In the genomic region with DNA sequence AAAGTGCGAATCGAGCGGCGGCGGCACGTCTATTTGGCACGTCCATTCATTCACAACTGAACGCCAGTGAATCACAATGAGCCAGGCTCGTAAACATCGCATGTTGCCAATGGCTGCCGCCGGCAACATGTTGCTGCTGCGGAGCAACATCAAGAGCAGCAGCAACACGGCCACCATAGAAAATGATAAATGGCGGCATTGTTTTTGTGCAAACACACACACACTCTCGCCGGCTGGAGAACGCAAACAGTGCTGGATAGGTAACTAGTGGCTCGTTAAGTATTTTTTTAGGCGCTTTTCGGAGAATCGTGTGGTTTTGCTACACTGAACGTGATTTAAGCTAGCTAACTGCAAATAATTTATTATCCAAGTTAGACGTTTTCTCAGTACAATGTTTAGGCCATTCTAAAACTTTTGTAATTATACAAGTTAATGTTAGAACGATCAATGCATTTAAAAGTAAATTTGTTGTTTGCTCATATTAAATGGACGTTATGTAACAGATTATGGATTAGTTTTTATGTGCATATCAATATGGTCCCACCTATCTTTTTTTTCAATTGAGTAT, we compare ENCODE assay signal across 1 fruit fly cellular context.
TF ChIP-seq lines count a peak whose summit lies in the region.

No protein-coding gene starts in this region.

TF ChIP-seq in whole organism, embryonic, 481 proteins besides CTCF, POLR2A, EP300 and RAD21 (continued from another document and continues in another):
- no peak for TF ChIP-seq kay (GFP tag; optimal IDR thresholded peaks at IDR 0.05; lab: Kevin White, UChicago)
- TF ChIP-seq BtbVII (GFP tag; optimal IDR thresholded peaks at IDR 0.05; lab: Kevin White, UChicago) = no peak
- no peak for TF ChIP-seq CG14050 (GFP tag; IDR thresholded peaks at IDR 0.05; lab: Robert Waterston, UW)
- no peak for TF ChIP-seq tgo (GFP tag; IDR thresholded peaks at IDR 0.05; lab: Robert Waterston, UW)
- TF ChIP-seq CG5953 (GFP tag; IDR thresholded peaks at IDR 0.05; lab: Robert Waterston, UW) = no peak
- no peak for TF ChIP-seq h (optimal IDR thresholded peaks at IDR 0.05; lab: Kevin White, UChicago)
- peak; percentile 89 for TF ChIP-seq CG2199 (GFP tag; IDR thresholded peaks at IDR 0.05; lab: Robert Waterston, UW)
- peak; percentile 32 for TF ChIP-seq CG30403 (GFP tag; optimal IDR thresholded peaks at IDR 0.05; lab: Kevin White, UChicago)
- no peak for TF ChIP-seq ewg (GFP tag; optimal IDR thresholded peaks at IDR 0.05; lab: Kevin White, UChicago)
- TF ChIP-seq CG32772 (GFP tag; IDR thresholded peaks at IDR 0.05; lab: Robert Waterston, UW) = 0 out of 2 replicates have a peak, but pooled peaks have one; percentile 32
- no peak for TF ChIP-seq shn (GFP tag; optimal IDR thresholded peaks at IDR 0.05; lab: Kevin White, UChicago)
- TF ChIP-seq repo (GFP tag; optimal IDR thresholded peaks at IDR 0.05; lab: Kevin White, UChicago) = no peak
- TF ChIP-seq CG17361 (GFP tag; IDR thresholded peaks at IDR 0.05; lab: Robert Waterston, UW) = peak; percentile 71; the same call in 2 of the 3 replicates
- TF ChIP-seq bbx (GFP tag; IDR thresholded peaks at IDR 0.05; lab: Robert Waterston, UW; ENCODE audit: partially characterized antibody) = no peak
- peak; percentile 33 for TF ChIP-seq CG7839 (tag; optimal IDR thresholded peaks at IDR 0.05; lab: Kevin White, UChicago)
- peak; percentile 28 for TF ChIP-seq kni (GFP tag; optimal IDR thresholded peaks at IDR 0.05; lab: Kevin White, UChicago)
- TF ChIP-seq Hmr (GFP tag; optimal IDR thresholded peaks at IDR 0.05; lab: Kevin White, UChicago) = no peak
- TF ChIP-seq CG14441 (GFP tag; IDR thresholded peaks at IDR 0.05; lab: Robert Waterston, UW) = 0 out of 2 replicates have a peak, but pooled peaks have one; percentile 28
- TF ChIP-seq CG8765 (GFP tag; IDR thresholded peaks at IDR 0.05; lab: Robert Waterston, UW) = no peak
- TF ChIP-seq chif (GFP tag; optimal IDR thresholded peaks at IDR 0.05; lab: Kevin White, UChicago) = no peak
- no peak for TF ChIP-seq CG1024 (GFP tag; IDR thresholded peaks at IDR 0.05; lab: Robert Waterston, UW)
- no peak for TF ChIP-seq CG1603 (tag; optimal IDR thresholded peaks at IDR 0.05; lab: Kevin White, UChicago)
- peak; percentile 26 for TF ChIP-seq unpg (GFP tag; optimal IDR thresholded peaks at IDR 0.05; lab: Kevin White, UChicago)
- TF ChIP-seq cad (GFP tag; optimal IDR thresholded peaks at IDR 0.05; lab: Kevin White, UChicago) = no peak
- no peak for TF ChIP-seq Rx (GFP tag; IDR thresholded peaks at IDR 0.05; lab: Robert Waterston, UW)
- TF ChIP-seq mam (GFP tag; optimal IDR thresholded peaks at IDR 0.05; lab: Kevin White, UChicago) = peak; percentile 6
- TF ChIP-seq mirr (GFP tag; optimal IDR thresholded peaks at IDR 0.05; lab: Kevin White, UChicago) = no peak
- no peak for TF ChIP-seq zen (tag; optimal IDR thresholded peaks at IDR 0.05; lab: Kevin White, UChicago)
- TF ChIP-seq schlank (tag; optimal IDR thresholded peaks at IDR 0.05; lab: Kevin White, UChicago) = no peak
- TF ChIP-seq CG6791 (GFP tag; IDR thresholded peaks at IDR 0.05; lab: Robert Waterston, UW; ENCODE audit: partially characterized antibody) = no peak
- TF ChIP-seq unc-4 (GFP tag; IDR thresholded peaks at IDR 0.05; lab: Robert Waterston, UW; ENCODE audit: partially characterized antibody) = no peak
- peak; percentile 3 to 78 for TF ChIP-seq Pdp1 (GFP tag; optimal IDR thresholded peaks at IDR 0.05; lab: Kevin White, UChicago)
- TF ChIP-seq Hey (tag; optimal IDR thresholded peaks at IDR 0.05; lab: Kevin White, UChicago) = no peak
- TF ChIP-seq CG12391 (tag; optimal IDR thresholded peaks at IDR 0.05; lab: Kevin White, UChicago) = peak; percentile 34
- peak; percentile 20 for TF ChIP-seq Xbp1 (GFP tag; optimal IDR thresholded peaks at IDR 0.05; lab: Kevin White, UChicago)
- TF ChIP-seq Sry-δ (GFP tag; optimal IDR thresholded peaks at IDR 0.05; lab: Kevin White, UChicago) = no peak
- no peak for TF ChIP-seq D19A (tag; optimal IDR thresholded peaks at IDR 0.05; lab: Kevin White, UChicago)
- TF ChIP-seq CG34224 (GFP tag; IDR thresholded peaks at IDR 0.05; lab: Robert Waterston, UW; ENCODE audit: partially characterized antibody) = no peak
- no peak for TF ChIP-seq CG8359 (GFP tag; optimal IDR thresholded peaks at IDR 0.05; lab: Kevin White, UChicago; ENCODE audit: borderline replicate concordance)
- TF ChIP-seq CG13424 (tag; optimal IDR thresholded peaks at IDR 0.05; lab: Kevin White, UChicago) = no peak
- TF ChIP-seq oc (tag; optimal IDR thresholded peaks at IDR 0.05; lab: Kevin White, UChicago) = no peak
- TF ChIP-seq GATAe (GFP tag; conservative IDR thresholded peaks at IDR 0.05; lab: Robert Waterston, UW) = no peak
- TF ChIP-seq Mad (GFP tag; optimal IDR thresholded peaks at IDR 0.05; lab: Kevin White, UChicago) = no peak
- TF ChIP-seq chm (GFP tag; IDR thresholded peaks at IDR 0.05; lab: Robert Waterston, UW) = no peak
- peak; percentile 15 for TF ChIP-seq Antp (GFP tag; optimal IDR thresholded peaks at IDR 0.05; lab: Kevin White, UChicago)
- no peak for TF ChIP-seq jing (GFP tag; optimal IDR thresholded peaks at IDR 0.05; lab: Kevin White, UChicago)
- no peak for TF ChIP-seq gcm (GFP tag; optimal IDR thresholded peaks at IDR 0.05; lab: Kevin White, UChicago)
- TF ChIP-seq CG2712 (tag; optimal IDR thresholded peaks at IDR 0.05; lab: Kevin White, UChicago) = peak; percentile 85
- peak; percentile 5 for TF ChIP-seq CG16815 (GFP tag; optimal IDR thresholded peaks at IDR 0.05; lab: Kevin White, UChicago)
- no peak for TF ChIP-seq CG13894 (tag; optimal IDR thresholded peaks at IDR 0.05; lab: Kevin White, UChicago)
- no peak for TF ChIP-seq eve (GFP tag; optimal IDR thresholded peaks at IDR 0.05; lab: Kevin White, UChicago)
- no peak for TF ChIP-seq CG10147 (GFP tag; optimal IDR thresholded peaks at IDR 0.05; lab: Kevin White, UChicago)
- peak; percentile 26; the same call in 1 of the 2 replicates for TF ChIP-seq vvl (GFP tag; IDR thresholded peaks at IDR 0.05; lab: Robert Waterston, UW)
- TF ChIP-seq CG31365 (tag; optimal IDR thresholded peaks at IDR 0.05; lab: Kevin White, UChicago) = no peak
- peak; percentile 17 for TF ChIP-seq D (optimal IDR thresholded peaks at IDR 0.05; lab: Kevin White, UChicago)
- no peak for TF ChIP-seq D (GFP tag; optimal IDR thresholded peaks at IDR 0.05; lab: Kevin White, UChicago)
- no peak for TF ChIP-seq trh (GFP tag; optimal IDR thresholded peaks at IDR 0.05; lab: Kevin White, UChicago)
- peak; percentile 11 for TF ChIP-seq grau (tag; optimal IDR thresholded peaks at IDR 0.05; lab: Kevin White, UChicago)
- no peak for TF ChIP-seq Gug (GFP tag; IDR thresholded peaks at IDR 0.05; lab: Robert Waterston, UW)
- no peak for TF ChIP-seq CG1792 (GFP tag; optimal IDR thresholded peaks at IDR 0.05; lab: Kevin White, UChicago)
- no peak for TF ChIP-seq TFAM (GFP tag; optimal IDR thresholded peaks at IDR 0.05; lab: Kevin White, UChicago)
- TF ChIP-seq ssp (GFP tag; IDR thresholded peaks at IDR 0.05; lab: Robert Waterston, UW) = no peak
- TF ChIP-seq Ets65A (GFP tag; lab: Kevin White, UChicago) = peak; percentile 90
- no peak for TF ChIP-seq Dp (GFP tag; optimal IDR thresholded peaks at IDR 0.05; lab: Kevin White, UChicago)
- TF ChIP-seq Hsf (GFP tag; optimal IDR thresholded peaks at IDR 0.05; lab: Kevin White, UChicago) = no peak
- TF ChIP-seq dpn (GFP tag; optimal IDR thresholded peaks at IDR 0.05; lab: Kevin White, UChicago) = no peak
- TF ChIP-seq insv (GFP tag; optimal IDR thresholded peaks at IDR 0.05; lab: Kevin White, UChicago) = no peak
- TF ChIP-seq CG6765 (GFP tag; optimal IDR thresholded peaks at IDR 0.05; lab: Kevin White, UChicago) = no peak
- no peak for TF ChIP-seq fd96Cb (tag; optimal IDR thresholded peaks at IDR 0.05; lab: Kevin White, UChicago)
- TF ChIP-seq CG7963 (GFP tag; IDR thresholded peaks at IDR 0.05; lab: Robert Waterston, UW; ENCODE audit: partially characterized antibody) = no peak
- TF ChIP-seq CG10209 (GFP tag; optimal IDR thresholded peaks at IDR 0.05; lab: Kevin White, UChicago) = peak; percentile 15
- peak; percentile 51; the same call in 1 of the 3 replicates for TF ChIP-seq zfh1 (GFP tag; IDR thresholded peaks at IDR 0.05; lab: Robert Waterston, UW)
- no peak for TF ChIP-seq H2.0 (GFP tag; IDR thresholded peaks at IDR 0.05; lab: Robert Waterston, UW)
- TF ChIP-seq vnd (GFP tag; IDR thresholded peaks at IDR 0.05; lab: Robert Waterston, UW; ENCODE audit: partially characterized antibody) = no peak
- TF ChIP-seq ato (GFP tag; IDR thresholded peaks at IDR 0.05; lab: Robert Waterston, UW; ENCODE audit: partially characterized antibody) = no peak
- no peak for TF ChIP-seq HLH4C (GFP tag; IDR thresholded peaks at IDR 0.05; lab: Robert Waterston, UW; ENCODE audit: partially characterized antibody)
- TF ChIP-seq gem (tag; optimal IDR thresholded peaks at IDR 0.05; lab: Kevin White, UChicago) = peak; percentile 37
- no peak for TF ChIP-seq Gsc (GFP tag; IDR thresholded peaks at IDR 0.05; lab: Robert Waterston, UW)
- no peak for TF ChIP-seq CG2202 (tag; optimal IDR thresholded peaks at IDR 0.05; lab: Kevin White, UChicago)
- TF ChIP-seq CG4617 (GFP tag; optimal IDR thresholded peaks at IDR 0.05; lab: Kevin White, UChicago; ENCODE audit: borderline replicate concordance) = no peak
- no peak for TF ChIP-seq ap (GFP tag; IDR thresholded peaks at IDR 0.05; lab: Robert Waterston, UW)
- no peak for TF ChIP-seq usp (GFP tag; optimal IDR thresholded peaks at IDR 0.05; lab: Kevin White, UChicago)
- TF ChIP-seq pb (GFP tag; optimal IDR thresholded peaks at IDR 0.05; lab: Kevin White, UChicago) = no peak
- no peak for TF ChIP-seq CG15073 (GFP tag; optimal IDR thresholded peaks at IDR 0.05; lab: Kevin White, UChicago)
- no peak for TF ChIP-seq CG9876 (GFP tag; optimal IDR thresholded peaks at IDR 0.05; lab: Kevin White, UChicago)
- no peak for TF ChIP-seq Usf (GFP tag; optimal IDR thresholded peaks at IDR 0.05; lab: Kevin White, UChicago)
- peak; percentile 94 for TF ChIP-seq CG11696 (GFP tag; IDR thresholded peaks at IDR 0.05; lab: Robert Waterston, UW)
- TF ChIP-seq CG4282 (GFP tag; optimal IDR thresholded peaks at IDR 0.05; lab: Kevin White, UChicago) = no peak
- no peak for TF ChIP-seq CG11456 (GFP tag; IDR thresholded peaks at IDR 0.05; lab: Robert Waterston, UW)
- TF ChIP-seq CG7745 (tag; optimal IDR thresholded peaks at IDR 0.05; lab: Kevin White, UChicago) = no peak
- TF ChIP-seq sens-2 (GFP tag; IDR thresholded peaks at IDR 0.05; lab: Robert Waterston, UW) = no peak
- TF ChIP-seq ab (GFP tag; optimal IDR thresholded peaks at IDR 0.05; lab: Kevin White, UChicago) = no peak
- no peak for TF ChIP-seq D19B (GFP tag; optimal IDR thresholded peaks at IDR 0.05; lab: Kevin White, UChicago)
- TF ChIP-seq prd (optimal IDR thresholded peaks at IDR 0.05; lab: Kevin White, UChicago) = no peak
- peak; percentile 46; the same call in 1 of the 3 replicates for TF ChIP-seq prd (GFP tag; IDR thresholded peaks at IDR 0.05; lab: Robert Waterston, UW)
- no peak for TF ChIP-seq cwo (GFP tag; optimal IDR thresholded peaks at IDR 0.05; lab: Kevin White, UChicago)
- TF ChIP-seq CG9727 (GFP tag; optimal IDR thresholded peaks at IDR 0.05; lab: Kevin White, UChicago) = peak; percentile 49
- no peak for TF ChIP-seq gsb-n (tag; optimal IDR thresholded peaks at IDR 0.05; lab: Kevin White, UChicago)
- no peak for TF ChIP-seq CG18619 (GFP tag; optimal IDR thresholded peaks at IDR 0.05; lab: Kevin White, UChicago)
- TF ChIP-seq ATbp (GFP tag; optimal IDR thresholded peaks at IDR 0.05; lab: Kevin White, UChicago) = no peak
- no peak for TF ChIP-seq CG6654 (GFP tag; optimal IDR thresholded peaks at IDR 0.05; lab: Kevin White, UChicago)
- peak; percentile 33 for TF ChIP-seq dmrt11E (tag; optimal IDR thresholded peaks at IDR 0.05; lab: Kevin White, UChicago)
- peak; percentile 28 for TF ChIP-seq Sox100B (GFP tag; optimal IDR thresholded peaks at IDR 0.05; lab: Kevin White, UChicago)
- TF ChIP-seq ash1 (GFP tag; optimal IDR thresholded peaks at IDR 0.05; lab: Kevin White, UChicago) = peak; percentile 39
- TF ChIP-seq grn (GFP tag; optimal IDR thresholded peaks at IDR 0.05; lab: Kevin White, UChicago) = no peak
- peak; percentile 22 for TF ChIP-seq az2 (GFP tag; optimal IDR thresholded peaks at IDR 0.05; lab: Kevin White, UChicago)
- no peak for TF ChIP-seq gfzf (GFP tag; optimal IDR thresholded peaks at IDR 0.05; lab: Kevin White, UChicago)
- TF ChIP-seq Sox102F (GFP tag; optimal IDR thresholded peaks at IDR 0.05; lab: Kevin White, UChicago) = peak; percentile 8
- TF ChIP-seq H15 (GFP tag; IDR thresholded peaks at IDR 0.05; lab: Robert Waterston, UW) = no peak
- TF ChIP-seq zen2 (GFP tag; IDR thresholded peaks at IDR 0.05; lab: Robert Waterston, UW; ENCODE audit: partially characterized antibody) = no peak
- TF ChIP-seq Meics (GFP tag; optimal IDR thresholded peaks at IDR 0.05; lab: Kevin White, UChicago) = peak; percentile 13
- peak in 1 of 2 experiments; percentile 0 for TF ChIP-seq bsh (GFP tag; optimal IDR thresholded peaks at IDR 0.05; lab: Kevin White, UChicago)
- TF ChIP-seq CG7372 (GFP tag; IDR thresholded peaks at IDR 0.05; lab: Robert Waterston, UW) = no peak
- TF ChIP-seq CG15479 (GFP tag; optimal IDR thresholded peaks at IDR 0.05; lab: Kevin White, UChicago) = peak; percentile 53
- peak; percentile 22 for TF ChIP-seq CG13775 (GFP tag; optimal IDR thresholded peaks at IDR 0.05; lab: Kevin White, UChicago)
- TF ChIP-seq NfI (GFP tag; optimal IDR thresholded peaks at IDR 0.05; lab: Kevin White, UChicago) = no peak
- TF ChIP-seq CG17359 (tag; optimal IDR thresholded peaks at IDR 0.05; lab: Kevin White, UChicago) = no peak
- no peak for TF ChIP-seq Ada2b (GFP tag; IDR thresholded peaks at IDR 0.05; lab: Robert Waterston, UW)
- TF ChIP-seq CG7786 (GFP tag; optimal IDR thresholded peaks at IDR 0.05; lab: Kevin White, UChicago) = no peak
- peak; percentile 7 for TF ChIP-seq CG12769 (tag; optimal IDR thresholded peaks at IDR 0.05; lab: Kevin White, UChicago)
- peak; percentile 3 for TF ChIP-seq Chrac-16 (GFP tag; optimal IDR thresholded peaks at IDR 0.05; lab: Kevin White, UChicago)
- TF ChIP-seq dmrt99B (tag; optimal IDR thresholded peaks at IDR 0.05; lab: Kevin White, UChicago) = peak; percentile 40
- TF ChIP-seq danr (GFP tag; IDR thresholded peaks at IDR 0.05; lab: Robert Waterston, UW) = no peak
- 0 out of 2 replicates have a peak, but pooled peaks have one; percentile 12 for TF ChIP-seq Drgx (GFP tag; IDR thresholded peaks at IDR 0.05; lab: Robert Waterston, UW)
- no peak for TF ChIP-seq sima (GFP tag; optimal IDR thresholded peaks at IDR 0.05; lab: Kevin White, UChicago)
- TF ChIP-seq Scr (GFP tag; IDR thresholded peaks at IDR 0.05; lab: Robert Waterston, UW; ENCODE audit: partially characterized antibody) = no peak
- no peak for TF ChIP-seq org-1 (GFP tag; optimal IDR thresholded peaks at IDR 0.05; lab: Kevin White, UChicago)
- TF ChIP-seq Atf3 (GFP tag; optimal IDR thresholded peaks at IDR 0.05; lab: Kevin White, UChicago) = no peak
